Fruit fly (Drosophila melanogaster) whole organism, embryonic: ENCODE data around the gene Ilp6.

Experiments used
- Aef1 ChIP-seq: fragments of 200-800 bp; sonication (Bioruptor generic); IDR thresholded peaks from 3 replicates; pipeline ENCODE4 v1.3.6; 2022; ENCODE audit warnings: missing biosample characterization, missing genetic modification characterization
- B-H1 ChIP-seq: fragments of 200-800 bp; sonication (Bioruptor generic); IDR thresholded peaks from 3 replicates; pipeline ENCODE4 v1.3.6; 2022; ENCODE audit warnings: missing biosample characterization, missing genetic modification characterization
- CG10654 ChIP-seq: fragments of 200-800 bp; sonication (Bioruptor generic); optimal IDR thresholded peaks from 2 replicates; lab custom pipeline; 2016; ENCODE audit warnings: missing biosample characterization, missing genetic modification characterization
- CG11560 ChIP-seq: fragments of 200-800 bp; sonication (Bioruptor generic); IDR thresholded peaks from 3 replicates; pipeline ENCODE4 v1.3.6; 2022; ENCODE audit warnings: missing biosample characterization, missing genetic modification characterization
- CG11696 ChIP-seq: fragments of 200-800 bp; sonication (Bioruptor generic); IDR thresholded peaks from 2 replicates; pipeline ENCODE4 v1.3.6; 2022; ENCODE audit warnings: missing biosample characterization, missing genetic modification characterization
- CG12219 ChIP-seq: fragments of 200-800 bp; sonication (Bioruptor generic); optimal IDR thresholded peaks from 3 replicates; lab custom pipeline; 2018; ENCODE audit warnings: missing biosample characterization, mild to moderate bottlenecking, missing genetic modification characterization
- CG13424 ChIP-seq: fragments of 200-800 bp; sonication (Bioruptor generic); optimal IDR thresholded peaks from 2 replicates; lab custom pipeline; 2019; ENCODE audit warnings: missing biosample characterization, mild to moderate bottlenecking, missing genetic modification characterization, moderate library complexity
- CG15514 ChIP-seq: fragments of 200-800 bp; sonication (Bioruptor generic); optimal IDR thresholded peaks from 3 replicates; lab custom pipeline; 2017; ENCODE audit warnings: missing biosample characterization, missing genetic modification characterization, mild to moderate bottlenecking, moderate library complexity, missing genetic modification reagents
- CG17385 ChIP-seq: fragments of 200-800 bp; sonication (Bioruptor generic); optimal IDR thresholded peaks from 3 replicates; lab custom pipeline; 2018; ENCODE audit warnings: missing biosample characterization, mild to moderate bottlenecking, missing genetic modification characterization
- CG17829 ChIP-seq: fragments of 200-800 bp; optimal IDR thresholded peaks from 2 replicates; lab custom pipeline; 2019; ENCODE audit warnings: missing biosample characterization, mild to moderate bottlenecking, missing genetic modification characterization, moderate library complexity
- CG18599 ChIP-seq: fragments of 200-800 bp; sonication (Bioruptor generic); optimal IDR thresholded peaks from 3 replicates; lab custom pipeline; 2017; ENCODE audit warnings: missing biosample characterization, missing genetic modification characterization, mild to moderate bottlenecking, moderate library complexity, missing genetic modification reagents
- CG2129 ChIP-seq: fragments of 200-800 bp; sonication (Bioruptor generic); IDR thresholded peaks from 2 replicates; pipeline ENCODE4 v1.3.6; 2022; ENCODE audit warnings: missing biosample characterization, missing genetic modification characterization; ENCODE audit not compliant: partially characterized antibody
- CG3407 ChIP-seq: fragments of 200-800 bp; sonication (Bioruptor generic); optimal IDR thresholded peaks from 2 replicates; lab custom pipeline; 2018; ENCODE audit warnings: missing biosample characterization, mild to moderate bottlenecking, missing genetic modification characterization
- CG42726 ChIP-seq: fragments of 200-800 bp; sonication (Bioruptor generic); IDR thresholded peaks from 2 replicates; pipeline ENCODE4 v1.3.6; 2022; ENCODE audit warnings: missing biosample characterization, missing genetic modification characterization; ENCODE audit not compliant: partially characterized antibody
- CG43689 ChIP-seq: fragments of 200-800 bp; sonication (Bioruptor generic); IDR thresholded peaks from 2 replicates; pipeline ENCODE4 v1.3.6; 2022; ENCODE audit warnings: missing biosample characterization, missing genetic modification characterization
- CG6254 ChIP-seq: fragments of 200-800 bp; sonication (Bioruptor generic); optimal IDR thresholded peaks from 3 replicates; lab custom pipeline; 2017; ENCODE audit warnings: mild to moderate bottlenecking, missing biosample characterization, missing genetic modification reagents, missing genetic modification characterization
- CG7839 ChIP-seq: fragments of 200-800 bp; sonication (Bioruptor generic); optimal IDR thresholded peaks from 3 replicates; lab custom pipeline; 2018; ENCODE audit warnings: missing biosample characterization, mild to moderate bottlenecking, missing genetic modification characterization, moderate library complexity
- CG8290 ChIP-seq, 3 experiments: fragments of 200-800 bp; sonication (Bioruptor generic); optimal IDR thresholded peaks; 2 replicates each; lab custom pipeline; 2016 to 2019; ENCODE audit warnings: missing biosample characterization in 3 of 3, missing genetic modification characterization in 3 of 3, mild to moderate bottlenecking in 2 of 3, moderate library complexity in 1 of 3
- CG9437 ChIP-seq: fragments of 200-800 bp; sonication (Bioruptor generic); optimal IDR thresholded peaks from 2 replicates; lab custom pipeline; 2018; ENCODE audit warnings: missing biosample characterization, mild to moderate bottlenecking, missing genetic modification characterization
- CG9609 ChIP-seq: fragments of 200-800 bp; sonication (Bioruptor generic); optimal IDR thresholded peaks from 3 replicates; lab custom pipeline; 2016; ENCODE audit warnings: missing biosample characterization, missing genetic modification characterization
- GATAe ChIP-seq: fragments of 200-800 bp; sonication (Bioruptor generic); conservative IDR thresholded peaks from 2 replicates; pipeline ENCODE4 v1.3.6; 2022; ENCODE audit warnings: missing biosample characterization, missing genetic modification characterization
- Gsc ChIP-seq: fragments of 200-800 bp; sonication (Bioruptor generic); IDR thresholded peaks from 2 replicates; pipeline ENCODE4 v1.3.6; 2022; ENCODE audit warnings: missing biosample characterization, missing genetic modification characterization
- Hand ChIP-seq: fragments of 200-800 bp; sonication (Bioruptor generic); optimal IDR thresholded peaks from 2 replicates; lab custom pipeline; 2017; ENCODE audit warnings: mild to moderate bottlenecking, missing biosample characterization, missing genetic modification reagents, missing genetic modification characterization
- Hmx ChIP-seq: fragments of 200-800 bp; sonication (Bioruptor generic); optimal IDR thresholded peaks from 2 replicates; lab custom pipeline; 2016; ENCODE audit warnings: missing biosample characterization, missing genetic modification characterization
- Hsf ChIP-seq: fragments of 200-800 bp; sonication (Bioruptor generic); optimal IDR thresholded peaks from 3 replicates; lab custom pipeline; 2016; ENCODE audit warnings: missing biosample characterization, missing genetic modification characterization
- Mrtf ChIP-seq: fragments of 200-800 bp; sonication (Bioruptor generic); IDR thresholded peaks from 3 replicates; pipeline ENCODE4 v1.3.6; 2022; ENCODE audit warnings: missing biosample characterization, missing genetic modification characterization
- NK7.1 ChIP-seq: fragments of 200-800 bp; sonication (Bioruptor generic); optimal IDR thresholded peaks from 3 replicates; lab custom pipeline; 2016; ENCODE audit warnings: missing biosample characterization, missing genetic modification characterization
- Nf-YB ChIP-seq: fragments of 200-800 bp; sonication (Bioruptor generic); optimal IDR thresholded peaks from 3 replicates; lab custom pipeline; 2019; ENCODE audit warnings: missing biosample characterization, mild to moderate bottlenecking, missing genetic modification characterization, moderate library complexity
- Ravus ChIP-seq: fragments of 200-800 bp; sonication (Bioruptor generic); IDR thresholded peaks from 2 replicates; pipeline ENCODE4 v1.3.6; 2022; ENCODE audit warnings: missing biosample characterization, missing genetic modification characterization
- Side ChIP-seq: fragments of 200-800 bp; sonication (Bioruptor generic); optimal IDR thresholded peaks from 2 replicates; lab custom pipeline; 2016; ENCODE audit warnings: missing biosample characterization, missing genetic modification characterization
- Trl ChIP-seq, 3 experiments: fragments of >200 bp in 2 of 3; fragments of 200-800 bp in 1 of 3; sonication (Bioruptor generic) in 1 of 3; optimal IDR thresholded peaks; 2 replicates in 1 of 3; 3 replicates in 2 of 3; lab custom pipeline; 2016 to 2017; ENCODE audit warnings: missing biosample characterization in 1 of 3, missing genetic modification characterization in 1 of 3
- bigmax ChIP-seq: fragments of 200-800 bp; sonication (Bioruptor generic); optimal IDR thresholded peaks from 2 replicates; lab custom pipeline; 2018; ENCODE audit warnings: missing biosample characterization, mild to moderate bottlenecking, missing genetic modification characterization
- ci ChIP-seq: fragments of 200-800 bp; sonication (Bioruptor generic); IDR thresholded peaks from 3 replicates; pipeline ENCODE4 v1.3.6; 2022; ENCODE audit warnings: missing biosample characterization, missing genetic modification characterization
- croc ChIP-seq: fragments of 200-800 bp; sonication (Bioruptor generic); conservative IDR thresholded peaks from 3 replicates; pipeline ENCODE4 v1.3.6; 2022; ENCODE audit warnings: missing biosample characterization, missing genetic modification characterization
- cwo ChIP-seq: fragments of 200-800 bp; sonication (Bioruptor generic); optimal IDR thresholded peaks from 3 replicates; lab custom pipeline; 2017; ENCODE audit warnings: missing biosample characterization, missing genetic modification characterization, mild to moderate bottlenecking, moderate library complexity, missing genetic modification reagents
- dati ChIP-seq: fragments of 200-800 bp; sonication (Bioruptor generic); IDR thresholded peaks from 2 replicates; pipeline ENCODE4 v1.3.6; 2022; ENCODE audit warnings: missing biosample characterization, missing genetic modification characterization
- gfzf ChIP-seq: fragments of 200-800 bp; sonication (Bioruptor generic); optimal IDR thresholded peaks from 2 replicates; lab custom pipeline; 2016; ENCODE audit warnings: missing biosample characterization, mild to moderate bottlenecking, missing genetic modification characterization, moderate library complexity
- jing ChIP-seq: fragments of 200-800 bp; sonication (Bioruptor generic); optimal IDR thresholded peaks from 2 replicates; lab custom pipeline; 2018; ENCODE audit warnings: missing biosample characterization, mild to moderate bottlenecking, missing genetic modification characterization
- kah ChIP-seq: fragments of 200-800 bp; sonication (Bioruptor generic); optimal IDR thresholded peaks from 2 replicates; lab custom pipeline; 2018; ENCODE audit warnings: missing biosample characterization, mild to moderate bottlenecking, missing genetic modification characterization
- klu ChIP-seq: fragments of 200-800 bp; sonication (Bioruptor generic); IDR thresholded peaks from 2 replicates; pipeline ENCODE4 v1.3.6; 2022; ENCODE audit warnings: missing biosample characterization, missing genetic modification characterization
- lilli ChIP-seq: fragments of 200-800 bp; sonication (Bioruptor generic); optimal IDR thresholded peaks from 3 replicates; lab custom pipeline; 2016; ENCODE audit warnings: missing biosample characterization, missing genetic modification characterization
- pho ChIP-seq: fragments of 200-800 bp; sonication (Bioruptor generic); optimal IDR thresholded peaks from 2 replicates; lab custom pipeline; 2016; ENCODE audit warnings: missing biosample characterization, missing genetic modification characterization
- psq ChIP-seq: fragments of 200-800 bp; sonication (Bioruptor generic); optimal IDR thresholded peaks from 2 replicates; lab custom pipeline; 2017; ENCODE audit warnings: missing biosample characterization, missing genetic modification characterization
- rib ChIP-seq: fragments of 200-800 bp; sonication (Bioruptor generic); IDR thresholded peaks from 2 replicates; pipeline ENCODE4 v1.3.6; 2022; ENCODE audit warnings: missing biosample characterization, missing genetic modification characterization
- sim ChIP-seq: fragments of 200-800 bp; sonication (Bioruptor generic); IDR thresholded peaks from 2 replicates; pipeline ENCODE4 v1.3.6; 2022; ENCODE audit warnings: missing biosample characterization, missing genetic modification characterization
- slou ChIP-seq: fragments of 200-800 bp; sonication (Bioruptor generic); optimal IDR thresholded peaks from 3 replicates; lab custom pipeline; 2016; ENCODE audit warnings: missing biosample characterization, missing genetic modification characterization
- stc ChIP-seq: fragments of 200-800 bp; sonication (Bioruptor generic); IDR thresholded peaks from 2 replicates; pipeline ENCODE4 v1.3.6; 2022; ENCODE audit warnings: missing biosample characterization, missing genetic modification characterization
- tna ChIP-seq: fragments of 200-800 bp; sonication (Bioruptor generic); IDR thresholded peaks from 2 replicates; pipeline ENCODE4 v1.3.6; 2022; ENCODE audit warnings: missing biosample characterization, missing genetic modification characterization; ENCODE audit not compliant: partially characterized antibody
- tup ChIP-seq: fragments of 200-800 bp; sonication (Bioruptor generic); optimal IDR thresholded peaks from 2 replicates; lab custom pipeline; 2016; ENCODE audit warnings: missing biosample characterization, mild to moderate bottlenecking, missing genetic modification characterization, moderate library complexity
- twi ChIP-seq: fragments of 200-800 bp; optimal IDR thresholded peaks from 2 replicates; lab custom pipeline; 2019; ENCODE audit warnings: missing biosample characterization, mild to moderate bottlenecking, missing genetic modification characterization, moderate library complexity

The Ilp6 gene

dm6 chrX:2306307-2306706 is 28.2 kb downstream of the Ilp6 start (continued):
- TF ChIP-seq Hsf (GFP tag; lab: Kevin White, UChicago), result peak; percentile 37
- TF ChIP-seq CG9609 (GFP tag; lab: Kevin White, UChicago), result peak; percentile 38
- no peak for TF ChIP-seq Hmx (GFP tag; lab: Kevin White, UChicago)
- no peak for TF ChIP-seq CG8290 (GFP tag; optimal IDR thresholded peaks at IDR 0.05; lab: Kevin White, UChicago)
- peak in 1 of 2 experiments; percentile 74 for TF ChIP-seq CG8290 (tag; optimal IDR thresholded peaks at IDR 0.05; lab: Kevin White, UChicago)
- TF ChIP-seq CG18599, result peak; percentile 72
- peak; percentile 53 for TF ChIP-seq CG9437 (GFP tag; lab: Kevin White, UChicago)
- no peak for TF ChIP-seq klu (GFP tag; lab: Robert Waterston, UW)
- no peak for TF ChIP-seq Trl (optimal IDR thresholded peaks at IDR 0.05; lab: Kevin White, UChicago)
- no peak for TF ChIP-seq Trl (GFP tag; optimal IDR thresholded peaks at IDR 0.05; lab: Kevin White, UChicago)
- TF ChIP-seq CG42726 (GFP tag; lab: Robert Waterston, UW), result no peak
- TF ChIP-seq rib (GFP tag; lab: Robert Waterston, UW), result no peak
- TF ChIP-seq tna (GFP tag; lab: Robert Waterston, UW), result no peak
- peak; percentile 63 for TF ChIP-seq ci (GFP tag; lab: Robert Waterston, UW)
- TF ChIP-seq croc, result peak; percentile 43; the same call in 2 of the 3 replicates
- TF ChIP-seq CG15514 (GFP tag; lab: Kevin White, UChicago), result peak; percentile 11
- peak; percentile 90 for TF ChIP-seq CG11696
- TF ChIP-seq bigmax (GFP tag; lab: Kevin White, UChicago), result no peak
- no peak for TF ChIP-seq cwo
- TF ChIP-seq lilli (GFP tag; lab: Kevin White, UChicago), result peak; percentile 58
- TF ChIP-seq CG43689 (GFP tag; lab: Robert Waterston, UW), result no peak
- TF ChIP-seq CG13424 (tag; lab: Kevin White, UChicago), result peak; percentile 52
- TF ChIP-seq kah, result no peak
- TF ChIP-seq CG7839 (tag; lab: Kevin White, UChicago), result peak; percentile 72
- TF ChIP-seq slou (GFP tag; lab: Kevin White, UChicago), result no peak
- no peak for TF ChIP-seq CG6254 (GFP tag; lab: Kevin White, UChicago)
- 0 out of 2 replicates have a peak, but pooled peaks have one; percentile 51 for TF ChIP-seq dati (GFP tag; lab: Robert Waterston, UW)
- no peak for TF ChIP-seq CG2129 (GFP tag; lab: Robert Waterston, UW)
- TF ChIP-seq Mrtf (GFP tag; lab: Robert Waterston, UW), result 0 out of 3 replicates have a peak, but pooled peaks have one; percentile 11
- no peak for TF ChIP-seq Hand (GFP tag; lab: Kevin White, UChicago)
- no peak; the same call in 1 of the 2 replicates for TF ChIP-seq Ravus (GFP tag; lab: Robert Waterston, UW)
- TF ChIP-seq tup, result no peak
- no peak for TF ChIP-seq NK7.1 (GFP tag; lab: Kevin White, UChicago)
- TF ChIP-seq jing, result peak; percentile 39
- TF ChIP-seq Side (GFP tag; lab: Kevin White, UChicago), result peak; percentile 5
- TF ChIP-seq twi (tag; lab: Kevin White, UChicago), result no peak
- peak; percentile 54 for TF ChIP-seq CG10654 (GFP tag; lab: Kevin White, UChicago)
- no peak for TF ChIP-seq CG3407 (GFP tag; lab: Kevin White, UChicago)
- TF ChIP-seq sim, result peak; percentile 41; the same call in 1 of the 2 replicates
- TF ChIP-seq gfzf (GFP tag; lab: Kevin White, UChicago), result no peak
- peak; percentile 51; the same call in 2 of the 3 replicates for TF ChIP-seq B-H1 (GFP tag; lab: Robert Waterston, UW)
- peak; percentile 16 for TF ChIP-seq CG17829 (tag; lab: Kevin White, UChicago)
- TF ChIP-seq psq (GFP tag; lab: Kevin White, UChicago), result peak; percentile 13
- TF ChIP-seq pho (GFP tag; lab: Kevin White, UChicago), result peak; percentile 35
- peak; percentile 56 for TF ChIP-seq Aef1 (GFP tag; lab: Robert Waterston, UW)
- peak; percentile 84 for TF ChIP-seq stc (GFP tag; lab: Robert Waterston, UW)
- no peak for TF ChIP-seq GATAe (GFP tag; lab: Robert Waterston, UW)
- no peak for TF ChIP-seq CG11560 (tag; lab: Robert Waterston, UW)
- no peak for TF ChIP-seq CG17385
- TF ChIP-seq Nf-YB (GFP tag; lab: Kevin White, UChicago), result no peak
- TF ChIP-seq Gsc (GFP tag; lab: Robert Waterston, UW), result 0 out of 2 replicates have a peak, but pooled peaks have one; percentile 10
- peak; percentile 47 for TF ChIP-seq CG12219 (GFP tag; lab: Kevin White, UChicago)
